Worm (Caenorhabditis elegans): ENCODE measurements around the gene nhr-171.
"Not testable (repeated sequence)": the region's sequence is repeated elsewhere in the genome, so short reads cannot be mapped to it uniquely, and the experiment has no call there.

- not testable (repeated sequence) for TF ChIP-seq nhr-237, skn-1, F10B5.3, hlh-11, mep-1, snpc-4, lin-39, aly-2, nhr-11 (tag; optimal IDR thresholded peaks at IDR 0.05)
These were observed 36.9 kb downstream of the nhr-171 start for ce11 chrV:7548499-7548898.

Data from whole organism, L4 larva.